Worm (Caenorhabditis elegans) whole organism, mixed stage, embryonic: ENCODE results near the gene T27E9.6.

ENCODE experiments used
- M03D4.4 ChIP-seq: sonication (generic microtip); optimal IDR thresholded peaks from 2 replicates; lab custom pipeline; 2017; ENCODE audit warnings: mild to moderate bottlenecking, missing genetic modification characterization, missing compliant biosample characterization
- bed-3 ChIP-seq: fragments of 200-800 bp; sonication (Bioruptor generic); optimal IDR thresholded peaks from 3 replicates; lab custom pipeline; 2018; ENCODE audit warnings: mild to moderate bottlenecking, missing genetic modification characterization, moderate library complexity, missing compliant biosample characterization
- blmp-1 ChIP-seq: fragments of 150-350 bp; optimal IDR thresholded peaks from 2 replicates; lab custom pipeline; 2014; ENCODE audit warnings: missing biosample characterization, missing genetic modification characterization
- ceh-39 ChIP-seq: fragments of 150-350 bp; optimal IDR thresholded peaks from 2 replicates; lab custom pipeline; 2014; ENCODE audit warnings: missing biosample characterization, missing genetic modification characterization
- ceh-43 ChIP-seq: fragments of 200-800 bp; sonication (Bioruptor generic); optimal IDR thresholded peaks from 2 replicates; lab custom pipeline; 2018; ENCODE audit warnings: mild to moderate bottlenecking, missing genetic modification characterization, moderate library complexity, missing compliant biosample characterization
- ceh-83 ChIP-seq: fragments of 200-800 bp; sonication (Bioruptor generic); optimal IDR thresholded peaks from 2 replicates; lab custom pipeline; 2018; ENCODE audit warnings: mild to moderate bottlenecking, missing genetic modification characterization, missing compliant biosample characterization
- ces-1 ChIP-seq: fragments of 150-350 bp; optimal IDR thresholded peaks from 2 replicates; lab custom pipeline; 2014; ENCODE audit warnings: missing biosample characterization, missing genetic modification reagents, missing genetic modification characterization
- cnd-1 ChIP-seq: fragments of 200-800 bp; sonication (Bioruptor generic); optimal IDR thresholded peaks from 2 replicates; lab custom pipeline; 2018; ENCODE audit warnings: mild to moderate bottlenecking, missing genetic modification characterization, missing compliant biosample characterization
- drap-1 ChIP-seq: fragments of 200-800 bp; sonication (Bioruptor generic); optimal IDR thresholded peaks from 3 replicates; lab custom pipeline; 2018; ENCODE audit warnings: mild to moderate bottlenecking, missing genetic modification characterization, missing compliant biosample characterization
- elt-1 ChIP-seq: sonication (generic microtip); optimal IDR thresholded peaks from 2 replicates; lab custom pipeline; 2017; ENCODE audit warnings: missing genetic modification characterization, mild to moderate bottlenecking, missing compliant biosample characterization, antibody characterized with exemption, moderate library complexity, borderline replicate concordance; ENCODE audit not compliant: insufficient read depth
- elt-3 ChIP-seq: fragments of 150-350 bp; optimal IDR thresholded peaks from 2 replicates; lab custom pipeline; 2014; ENCODE audit warnings: missing biosample characterization, missing genetic modification characterization
- flh-1 ChIP-seq: fragments of 200-800 bp; sonication (Bioruptor generic); optimal IDR thresholded peaks from 2 replicates; lab custom pipeline; 2018; ENCODE audit warnings: mild to moderate bottlenecking, missing genetic modification characterization, moderate library complexity, missing compliant biosample characterization
- lin-13 ChIP-seq: fragments of 150-350 bp; optimal IDR thresholded peaks from 2 replicates; lab custom pipeline; 2014; ENCODE audit warnings: missing biosample characterization, missing genetic modification characterization
- lin-32 ChIP-seq: fragments of 200-800 bp; sonication (Bioruptor generic); optimal IDR thresholded peaks from 2 replicates; lab custom pipeline; 2018; ENCODE audit warnings: mild to moderate bottlenecking, missing genetic modification characterization, missing compliant biosample characterization
- lsy-2 ChIP-seq: fragments of 150-350 bp; optimal IDR thresholded peaks from 2 replicates; lab custom pipeline; 2014; ENCODE audit warnings: missing biosample characterization, missing genetic modification characterization
- mab-5 ChIP-seq: fragments of 150-350 bp; optimal IDR thresholded peaks from 2 replicates; lab custom pipeline; 2014; ENCODE audit warnings: missing biosample characterization, missing genetic modification characterization
- mep-1 ChIP-seq: fragments of 150-350 bp; optimal IDR thresholded peaks from 2 replicates; lab custom pipeline; 2017; ENCODE audit warnings: missing biosample characterization, missing genetic modification reagents, missing genetic modification characterization, inconsistent platforms
- mls-2 ChIP-seq: sonication (generic microtip); optimal IDR thresholded peaks from 2 replicates; lab custom pipeline; 2016; ENCODE audit warnings: mild to moderate bottlenecking, missing genetic modification characterization, moderate library complexity, missing compliant biosample characterization
- nhr-12 ChIP-seq: fragments of 150-350 bp; optimal IDR thresholded peaks from 2 replicates; lab custom pipeline; 2014; ENCODE audit warnings: missing biosample characterization, missing genetic modification characterization
- nhr-2 ChIP-seq: fragments of 150-350 bp; optimal IDR thresholded peaks from 2 replicates; lab custom pipeline; 2014; ENCODE audit warnings: missing biosample characterization, missing genetic modification characterization
- nhr-28 ChIP-seq: fragments of 150-350 bp; optimal IDR thresholded peaks from 2 replicates; lab custom pipeline; 2014; ENCODE audit warnings: missing biosample characterization, missing genetic modification characterization
- nhr-76 ChIP-seq: sonication (generic microtip); optimal IDR thresholded peaks from 2 replicates; lab custom pipeline; 2017; ENCODE audit warnings: missing biosample characterization, missing genetic modification characterization
- snpc-4 ChIP-seq: fragments of 150-350 bp; optimal IDR thresholded peaks from 2 replicates; lab custom pipeline; 2014; ENCODE audit warnings: missing biosample characterization, missing genetic modification characterization
- sptf-1 ChIP-seq: sonication (generic microtip); optimal IDR thresholded peaks from 2 replicates; lab custom pipeline; 2017; ENCODE audit warnings: mild to moderate bottlenecking, missing genetic modification characterization, moderate library complexity, missing compliant biosample characterization
- tbx-8 ChIP-seq: fragments of 200-800 bp; sonication (Bioruptor generic); optimal IDR thresholded peaks from 2 replicates; lab custom pipeline; 2018; ENCODE audit warnings: mild to moderate bottlenecking, missing genetic modification characterization, moderate library complexity, missing compliant biosample characterization
- unc-120 ChIP-seq: sonication (generic microtip); optimal IDR thresholded peaks from 2 replicates; lab custom pipeline; 2017; ENCODE audit warnings: missing genetic modification characterization, missing compliant biosample characterization; ENCODE audit not compliant: poor library complexity, severe bottlenecking
- unc-39 ChIP-seq: fragments of 150-350 bp; optimal IDR thresholded peaks from 2 replicates; lab custom pipeline; 2014; ENCODE audit warnings: missing biosample characterization, missing genetic modification characterization
- zip-8 ChIP-seq: fragments of 150-350 bp; optimal IDR thresholded peaks from 2 replicates; lab custom pipeline; 2014; ENCODE audit warnings: missing biosample characterization, missing genetic modification characterization
- ztf-11 ChIP-seq: fragments of 150-350 bp; optimal IDR thresholded peaks from 2 replicates; lab custom pipeline; 2014; ENCODE audit warnings: missing biosample characterization, missing genetic modification characterization

T27E9.6 gene

ce11 chrIII:13462138-13462634, 14.4 kb downstream of the T27E9.6 start, which contains the start of the genes abcf-2 and T27E9.2:
abcf-2 (minus strand) TSS chrIII:13462238.
T27E9.2 (minus strand) TSS chrIII:13462584.
- TF ChIP-seq mls-2 (tag; lab: Kevin White, UChicago): no peak
- TF ChIP-seq nhr-76: no peak
- no peak for TF ChIP-seq M03D4.4 (tag; lab: Kevin White, UChicago)
- no peak for TF ChIP-seq unc-39
- no peak for TF ChIP-seq unc-120 (tag; lab: Kevin White, UChicago)
- no peak for TF ChIP-seq elt-3 (tag; lab: Kevin White, UChicago)
- TF ChIP-seq blmp-1: no peak
- TF ChIP-seq ztf-11 (tag; lab: Kevin White, UChicago): no peak
- TF ChIP-seq ces-1 (GFP tag; lab: Kevin White, UChicago): no peak
- no peak for TF ChIP-seq ceh-43
- no peak for TF ChIP-seq snpc-4 (tag; lab: Kevin White, UChicago)
- no peak for TF ChIP-seq lin-32
- TF ChIP-seq nhr-12 (tag; lab: Kevin White, UChicago): no peak
- no peak for TF ChIP-seq ceh-83 (GFP tag; lab: Kevin White, UChicago)
- TF ChIP-seq ceh-39 (tag; lab: Kevin White, UChicago): no peak
- TF ChIP-seq bed-3 (GFP tag; lab: Kevin White, UChicago): no peak
- no peak for TF ChIP-seq sptf-1
- no peak for TF ChIP-seq nhr-28
- TF ChIP-seq lsy-2 (tag; lab: Kevin White, UChicago): no peak
- TF ChIP-seq, all 35 proteins: peak for 0

- no peak for TF ChIP-seq unc-120 (tag; lab: Kevin White, UChicago)
- no peak for TF ChIP-seq mep-1 (tag; lab: Kevin White, UChicago)
- TF ChIP-seq nhr-28: no peak
- no peak for TF ChIP-seq lin-13 (tag; lab: Kevin White, UChicago)
- no peak for TF ChIP-seq ztf-11 (tag; lab: Kevin White, UChicago)
- TF ChIP-seq mab-5 (tag; lab: Kevin White, UChicago): no peak
- no peak for TF ChIP-seq M03D4.4 (tag; lab: Kevin White, UChicago)
- no peak for TF ChIP-seq ceh-83 (GFP tag; lab: Kevin White, UChicago)
- no peak for TF ChIP-seq flh-1 (GFP tag; lab: Kevin White, UChicago)
- no peak for TF ChIP-seq lsy-2 (tag; lab: Kevin White, UChicago)
- TF ChIP-seq elt-1 (tag; lab: Kevin White, UChicago): no peak
- TF ChIP-seq nhr-2: no peak
- TF ChIP-seq unc-39: no peak
- no peak for TF ChIP-seq tbx-8 (GFP tag; lab: Kevin White, UChicago)
- TF ChIP-seq zip-8 (tag; lab: Kevin White, UChicago): no peak
- TF ChIP-seq elt-3 (tag; lab: Kevin White, UChicago): no peak
- TF ChIP-seq ceh-43: no peak
- no peak for TF ChIP-seq blmp-1
- TF ChIP-seq, all 35 proteins: peak for 0
Measured at ce11 chrIII:13461535-13461934, 15.0 kb downstream of the T27E9.6 start.

- TF ChIP-seq drap-1 (GFP tag; lab: Kevin White, UChicago) (no peak), mls-2 (tag; lab: Kevin White, UChicago) (no peak), ces-1 (GFP tag; lab: Kevin White, UChicago) (no peak), lin-13 (tag; lab: Kevin White, UChicago) (no peak), bed-3 (GFP tag; lab: Kevin White, UChicago) (no peak), ztf-11 (tag; lab: Kevin White, UChicago) (no peak), lsy-2 (tag; lab: Kevin White, UChicago) (no peak), ceh-39 (tag; lab: Kevin White, UChicago) (no peak), ceh-83 (GFP tag; lab: Kevin White, UChicago) (no peak), flh-1 (GFP tag; lab: Kevin White, UChicago) (no peak), sptf-1 (no peak), nhr-28 (no peak), unc-120 (tag; lab: Kevin White, UChicago) (no peak), elt-1 (tag; lab: Kevin White, UChicago) (no peak), cnd-1 (tag; lab: Kevin White, UChicago) (no peak)
Measured at ce11 chrIII:13458978-13459596, 17.5 kb downstream of the T27E9.6 start, which contains the start of gene tag-164. tag-164 (plus strand) TSS chrIII:13459546.

- TF ChIP-seq lsy-2 (tag; lab: Kevin White, UChicago): no peak
- no peak for TF ChIP-seq ceh-43
- no peak for TF ChIP-seq mls-2 (tag; lab: Kevin White, UChicago)
- no peak for TF ChIP-seq lin-32
- TF ChIP-seq unc-39: no peak
- no peak for TF ChIP-seq elt-1 (tag; lab: Kevin White, UChicago)
Measured at ce11 chrIII:13457305-13457704, 19.3 kb downstream of the T27E9.6 start.
